Fruit fly (Drosophila melanogaster) whole organism, adult: ENCODE data around the gene beta-PheRS.

Experiments
- CG11617 ChIP-seq: fragments of 200-800 bp; sonication (Bioruptor generic); optimal IDR thresholded peaks from 2 replicates; lab custom pipeline; 2017; ENCODE audit warnings: mild to moderate bottlenecking, missing biosample characterization, missing genetic modification reagents, missing genetic modification characterization
- CG14711 ChIP-seq: fragments of 200-800 bp; sonication (Bioruptor generic); optimal IDR thresholded peaks from 2 replicates; lab custom pipeline; 2018; ENCODE audit warnings: missing biosample characterization, mild to moderate bottlenecking, missing genetic modification characterization, moderate library complexity
- CG1620 ChIP-seq: fragments of 200-800 bp; sonication (Bioruptor generic); optimal IDR thresholded peaks from 2 replicates; lab custom pipeline; 2016; ENCODE audit warnings: missing biosample characterization, missing genetic modification characterization
- CG33017 ChIP-seq: fragments of 200-800 bp; sonication (Bioruptor generic); optimal IDR thresholded peaks from 2 replicates; lab custom pipeline; 2018; ENCODE audit warnings: missing biosample characterization, mild to moderate bottlenecking, missing genetic modification characterization, moderate library complexity
- CG5204 ChIP-seq: fragments of 200-800 bp; sonication (Bioruptor generic); optimal IDR thresholded peaks from 2 replicates; lab custom pipeline; 2016; ENCODE audit warnings: missing biosample characterization, missing genetic modification characterization
- Clk ChIP-seq: fragments of 200-800 bp; sonication (Bioruptor generic); optimal IDR thresholded peaks from 2 replicates; lab custom pipeline; 2017; ENCODE audit warnings: missing biosample characterization, missing genetic modification characterization
- Mnt ChIP-seq: fragments of 200-800 bp; sonication (Bioruptor generic); optimal IDR thresholded peaks from 2 replicates; lab custom pipeline; 2016; ENCODE audit warnings: missing biosample characterization, mild to moderate bottlenecking, missing genetic modification characterization
- bab1 ChIP-seq: fragments of 200-800 bp; sonication (Bioruptor generic); optimal IDR thresholded peaks from 3 replicates; lab custom pipeline; 2019; ENCODE audit warnings: missing biosample characterization, mild to moderate bottlenecking, missing genetic modification characterization, moderate library complexity
- cic ChIP-seq: fragments of 200-800 bp; sonication (Bioruptor generic); optimal IDR thresholded peaks from 2 replicates; lab custom pipeline; 2017; ENCODE audit warnings: missing biosample characterization, mild to moderate bottlenecking, missing genetic modification characterization, moderate library complexity
- cnc ChIP-seq, 2 experiments: fragments of >200 bp; optimal IDR thresholded peaks; 2 replicates each; lab custom pipeline; 2017
- kay ChIP-seq: fragments of 200-800 bp; sonication (Bioruptor generic); peaks from one replicate; lab custom pipeline; 2016; ENCODE audit warnings: missing biosample characterization, missing genetic modification characterization, borderline replicate concordance
- ovo ChIP-seq: fragments of 200-800 bp; sonication (Bioruptor generic); optimal IDR thresholded peaks from 2 replicates; lab custom pipeline; 2016; ENCODE audit warnings: missing biosample characterization, missing genetic modification characterization
- toe ChIP-seq: fragments of 200-800 bp; sonication (Bioruptor generic); optimal IDR thresholded peaks from 2 replicates; lab custom pipeline; 2016; ENCODE audit warnings: missing biosample characterization, missing genetic modification characterization

dm6 chr3R:24218565-24218964 is 33.9 kb downstream of the beta-PheRS start, which contains the start of gene CG17786:
- TF ChIP-seq ovo (GFP tag; lab: Kevin White, UChicago) (no peak), kay (GFP tag; lab: Kevin White, UChicago) (no peak), CG5204 (no peak), bab1 (GFP tag; lab: Kevin White, UChicago) (peak; percentile 11), CG14711 (no peak), cnc (optimal IDR thresholded peaks at IDR 0.05; lab: Kevin White, UChicago) (no peak), CG11617 (GFP tag; lab: Kevin White, UChicago) (no peak), cic (GFP tag; lab: Kevin White, UChicago) (no peak), CG1620 (no peak), CG33017 (tag; lab: Kevin White, UChicago) (no peak), Clk (no peak), toe (GFP tag; lab: Kevin White, UChicago) (no peak), Mnt (GFP tag; lab: Kevin White, UChicago) (no peak)
